Fruit fly (Drosophila melanogaster): ENCODE measurements around the gene CG14374.

The CG14374 gene

dm6 chr3R:13425470-13426033 is 28.6 kb upstream of the CG14374 start, which contains the start of gene Act87E (continued):
- TF ChIP-seq ci (GFP tag; IDR thresholded peaks at IDR 0.05): no peak
- no peak for TF ChIP-seq zfh1 (GFP tag; IDR thresholded peaks at IDR 0.05)
- no peak for TF ChIP-seq lilli (GFP tag; optimal IDR thresholded peaks at IDR 0.05)
- TF ChIP-seq Sox100B (GFP tag; optimal IDR thresholded peaks at IDR 0.05): peak; percentile 85
- peak; percentile 85 for TF ChIP-seq CG17829 (tag; optimal IDR thresholded peaks at IDR 0.05)
- no peak for TF ChIP-seq crp (GFP tag; optimal IDR thresholded peaks at IDR 0.05)
- TF ChIP-seq CG8924 (tag; optimal IDR thresholded peaks at IDR 0.05): peak; percentile 84
- TF ChIP-seq Neu2 (GFP tag; optimal IDR thresholded peaks at IDR 0.05; ENCODE audit: borderline replicate concordance): no peak
- TF ChIP-seq MBD-R2 (GFP tag; IDR thresholded peaks at IDR 0.05): no peak
- TF ChIP-seq B-H2 (GFP tag; optimal IDR thresholded peaks at IDR 0.05): no peak
- peak; percentile 4 for TF ChIP-seq sd (tag; optimal IDR thresholded peaks at IDR 0.05)
- peak; percentile 66 for TF ChIP-seq CG8388 (GFP tag; optimal IDR thresholded peaks at IDR 0.05)
- TF ChIP-seq CG9609 (GFP tag; optimal IDR thresholded peaks at IDR 0.05): no peak
- peak; percentile 64 for TF ChIP-seq Xrp1 (GFP tag; IDR thresholded peaks at IDR 0.05)
- TF ChIP-seq CG13287 (GFP tag; IDR thresholded peaks at IDR 0.05; ENCODE audit: partially characterized antibody): no peak
- peak; percentile 47 for TF ChIP-seq Meics (GFP tag; optimal IDR thresholded peaks at IDR 0.05)
- TF ChIP-seq Ada2b (GFP tag; IDR thresholded peaks at IDR 0.05): no peak
- TF ChIP-seq CG15601 (tag; optimal IDR thresholded peaks at IDR 0.05): peak; percentile 73
- TF ChIP-seq H2.0 (GFP tag; IDR thresholded peaks at IDR 0.05): peak; percentile 32; the same call in 1 of the 2 replicates
- TF ChIP-seq Tbp (GFP tag; optimal IDR thresholded peaks at IDR 0.05): no peak
- no peak for TF ChIP-seq CG12769 (tag; optimal IDR thresholded peaks at IDR 0.05)
- no peak for TF ChIP-seq HLH54F (GFP tag; optimal IDR thresholded peaks at IDR 0.05)
- no peak for TF ChIP-seq D (optimal IDR thresholded peaks at IDR 0.05)
- TF ChIP-seq D (GFP tag; optimal IDR thresholded peaks at IDR 0.05): peak; percentile 67
- peak; percentile 44 for TF ChIP-seq CG30431 (GFP tag; optimal IDR thresholded peaks at IDR 0.05)
- TF ChIP-seq sima (GFP tag; optimal IDR thresholded peaks at IDR 0.05): no peak
- no peak for TF ChIP-seq tx (GFP tag; optimal IDR thresholded peaks at IDR 0.05)
- no peak for TF ChIP-seq CG10321 (GFP tag; IDR thresholded peaks at IDR 0.05)
- no peak for TF ChIP-seq luna (GFP tag; optimal IDR thresholded peaks at IDR 0.05)
- peak; percentile 36 for TF ChIP-seq BtbVII (GFP tag; optimal IDR thresholded peaks at IDR 0.05)
- TF ChIP-seq ap (GFP tag; IDR thresholded peaks at IDR 0.05): no peak
- no peak for TF ChIP-seq ab (GFP tag; optimal IDR thresholded peaks at IDR 0.05)
- peak; percentile 81 for TF ChIP-seq CG7556 (GFP tag; optimal IDR thresholded peaks at IDR 0.05)
- TF ChIP-seq knrl (GFP tag; IDR thresholded peaks at IDR 0.05; ENCODE audit: partially characterized antibody): no peak
- TF ChIP-seq Kr (GFP tag; optimal IDR thresholded peaks at IDR 0.05): no peak
- no peak for TF ChIP-seq HLH4C (GFP tag; IDR thresholded peaks at IDR 0.05; ENCODE audit: partially characterized antibody)
- TF ChIP-seq CG4854 (GFP tag; optimal IDR thresholded peaks at IDR 0.05): no peak
- peak in 1 of 2 experiments; percentile 81 for TF ChIP-seq Hr51 (GFP tag; optimal IDR thresholded peaks at IDR 0.05)
- no peak for TF ChIP-seq CG15073 (GFP tag; optimal IDR thresholded peaks at IDR 0.05)
- no peak for TF ChIP-seq dimm (GFP tag; IDR thresholded peaks at IDR 0.05)
- TF ChIP-seq nom (GFP tag; optimal IDR thresholded peaks at IDR 0.05): no peak
- TF ChIP-seq gro (GFP tag; optimal IDR thresholded peaks at IDR 0.05): no peak
- TF ChIP-seq sr (GFP tag; IDR thresholded peaks at IDR 0.05): peak; percentile 66; the same call in 2 of the 3 replicates
- no peak for TF ChIP-seq CG6175 (GFP tag; IDR thresholded peaks at IDR 0.05)
- no peak for TF ChIP-seq CG6765 (GFP tag; optimal IDR thresholded peaks at IDR 0.05)
- TF ChIP-seq ATbp (GFP tag; optimal IDR thresholded peaks at IDR 0.05): peak; percentile 35
- TF ChIP-seq CG8281 (tag; optimal IDR thresholded peaks at IDR 0.05): peak; percentile 34
- no peak for TF ChIP-seq CG14965 (GFP tag; optimal IDR thresholded peaks at IDR 0.05; ENCODE audit: borderline replicate concordance)
- peak; percentile 87 for TF ChIP-seq CG2678 (tag; optimal IDR thresholded peaks at IDR 0.05)
- TF ChIP-seq crol (GFP tag; IDR thresholded peaks at IDR 0.05): peak; percentile 66
- no peak for TF ChIP-seq E2f2 (GFP tag; IDR thresholded peaks at IDR 0.05)

Data from whole organism, embryonic.